Fruit fly (Drosophila melanogaster) whole organism, wandering third instar larva: ENCODE results near the gene CG43673.

Experiments
- Dfd ChIP-seq: fragments of >200 bp; optimal IDR thresholded peaks from 2 replicates; lab custom pipeline; 2017; ENCODE audit warnings: missing biosample characterization, missing genetic modification characterization
- HLH106 ChIP-seq: fragments of 200-800 bp; optimal IDR thresholded peaks from 3 replicates; lab custom pipeline; 2019; ENCODE audit warnings: missing biosample characterization, mild to moderate bottlenecking, missing genetic modification characterization, moderate library complexity
- Jra ChIP-seq: sonication (Bioruptor generic); optimal IDR thresholded peaks from 2 replicates; lab custom pipeline; 2016; ENCODE audit warnings: missing biosample characterization, missing genetic modification characterization
- Myc ChIP-seq: fragments of >200 bp; optimal IDR thresholded peaks from 2 replicates; lab custom pipeline; 2017
- br ChIP-seq: fragments of 200-800 bp; sonication (Bioruptor generic); optimal IDR thresholded peaks from 2 replicates; lab custom pipeline; 2016; ENCODE audit warnings: missing biosample characterization, missing genetic modification characterization
- dl ChIP-seq, 2 experiments: fragments of 175-275, 200-275 bp in 1 of 2; fragments of 200-275 bp in 1 of 2; sonication (Bioruptor generic); optimal IDR thresholded peaks; lab custom pipeline; 2018; ENCODE audit warnings: mild to moderate bottlenecking in 2 of 2, missing biosample characterization in 2 of 2, missing genetic modification characterization in 2 of 2, moderate library complexity in 2 of 2; ENCODE audit not compliant: partially characterized antibody in 2 of 2, insufficient read depth in 1 of 2
- tai ChIP-seq: sonication (Bioruptor generic); optimal IDR thresholded peaks from 2 replicates; lab custom pipeline; 2016; ENCODE audit warnings: missing biosample characterization, missing genetic modification characterization

dm6 chrX:15809255-15809654 lies 30.3 kb downstream of the CG43673 start, which contains the start of gene CG8509:
- TF ChIP-seq Jra (GFP tag; lab: Kevin White, UChicago) (no peak), Myc (no peak), br (GFP tag; lab: Kevin White, UChicago) (no peak), Dfd (GFP tag; lab: Kevin White, UChicago) (no peak), tai (GFP tag; lab: Kevin White, UChicago) (no peak), dl (GFP tag; optimal IDR thresholded peaks at IDR 0.05; lab: Kevin White, UChicago; ENCODE audit: insufficient read depth in 1 of 2, partially characterized antibody in 2 of 2) (no peak), HLH106 (tag; lab: Kevin White, UChicago) (no peak)
